Worm (Caenorhabditis elegans) whole organism, L3 larva: ENCODE results near the gene F07B10.7.

Source experiments
- R02D3.7 ChIP-seq: fragments of 150-350 bp; optimal IDR thresholded peaks from 2 replicates; lab custom pipeline; 2014; ENCODE audit warnings: missing biosample characterization, missing genetic modification characterization
- aly-2 ChIP-seq: fragments of 150-350 bp; optimal IDR thresholded peaks from 2 replicates; lab custom pipeline; 2014; ENCODE audit warnings: missing biosample characterization, missing genetic modification characterization
- ama-1 ChIP-seq: fragments of 150-350 bp; optimal IDR thresholded peaks from 2 replicates; lab custom pipeline; 2018
- ceh-16 ChIP-seq: sonication (generic microtip); optimal IDR thresholded peaks from 2 replicates; lab custom pipeline; 2017; ENCODE audit warnings: missing biosample characterization, missing genetic modification characterization
- ceh-28 ChIP-seq: fragments of 150-350 bp; optimal IDR thresholded peaks from 2 replicates; lab custom pipeline; 2014; ENCODE audit warnings: missing biosample characterization, missing genetic modification reagents, missing genetic modification characterization
- ceh-82 ChIP-seq: fragments of 150-350 bp; optimal IDR thresholded peaks from 2 replicates; lab custom pipeline; 2014; ENCODE audit warnings: missing biosample characterization, missing genetic modification characterization
- ceh-9 ChIP-seq: sonication (generic microtip); optimal IDR thresholded peaks from 2 replicates; lab custom pipeline; 2018; ENCODE audit warnings: missing biosample characterization, missing genetic modification characterization
- egl-27 ChIP-seq: sonication (generic microtip); optimal IDR thresholded peaks from 4 replicates; lab custom pipeline; 2017; ENCODE audit warnings: missing biosample characterization, missing genetic modification reagents, missing genetic modification characterization
- egl-5 ChIP-seq: fragments of 150-350 bp; optimal IDR thresholded peaks from 2 replicates; lab custom pipeline; 2017; ENCODE audit warnings: missing biosample characterization, missing genetic modification reagents, missing genetic modification characterization, inconsistent platforms
- elt-2 ChIP-seq: sonication (generic microtip); optimal IDR thresholded peaks from 2 replicates; lab custom pipeline; 2016; ENCODE audit warnings: missing genetic modification reagents, mild to moderate bottlenecking, missing genetic modification characterization, missing compliant biosample characterization
- elt-3 ChIP-seq, 3 experiments: fragments of 150-350 bp in 1 of 3; sonication (generic microtip) in 2 of 3; optimal IDR thresholded peaks; 2 replicates in 2 of 3; 4 replicates in 1 of 3; lab custom pipeline; 2014 to 2017; ENCODE audit warnings: missing biosample characterization in 3 of 3, missing genetic modification characterization in 3 of 3
- eor-1 ChIP-seq, 2 experiments: fragments of 150-350 bp; optimal IDR thresholded peaks; 2 replicates each; lab custom pipeline; 2014 to 2018; ENCODE audit warnings: missing biosample characterization in 2 of 2, missing genetic modification characterization in 2 of 2
- fkh-10 ChIP-seq: sonication (generic microtip); optimal IDR thresholded peaks from 2 replicates; lab custom pipeline; 2017; ENCODE audit warnings: missing biosample characterization, missing genetic modification reagents, missing genetic modification characterization
- fkh-2 ChIP-seq: fragments of 150-350 bp; optimal IDR thresholded peaks from 2 replicates; lab custom pipeline; 2014; ENCODE audit warnings: missing biosample characterization, missing genetic modification reagents, missing genetic modification characterization
- fos-1 ChIP-seq: fragments of 150-350 bp; optimal IDR thresholded peaks from 2 replicates; lab custom pipeline; 2014; ENCODE audit warnings: missing biosample characterization, missing genetic modification characterization
- hmg-11 ChIP-seq: sonication (generic microtip); optimal IDR thresholded peaks from 2 replicates; lab custom pipeline; 2016; ENCODE audit warnings: missing genetic modification characterization, missing compliant biosample characterization
- jun-1 ChIP-seq: fragments of 150-350 bp; optimal IDR thresholded peaks from 2 replicates; lab custom pipeline; 2014; ENCODE audit warnings: missing biosample characterization, missing genetic modification reagents, missing genetic modification characterization
- lin-39 ChIP-seq: fragments of 150-350 bp; optimal IDR thresholded peaks from 2 replicates; lab custom pipeline; 2018; ENCODE audit warnings: missing biosample characterization, missing genetic modification reagents, missing genetic modification characterization
- lsy-12 ChIP-seq: sonication (generic microtip); optimal IDR thresholded peaks from 2 replicates; lab custom pipeline; 2016; ENCODE audit warnings: mild to moderate bottlenecking, missing genetic modification characterization, missing compliant biosample characterization
- mdl-1 ChIP-seq: fragments of 150-350 bp; optimal IDR thresholded peaks from 2 replicates; lab custom pipeline; 2014; ENCODE audit warnings: missing biosample characterization, missing genetic modification characterization
- nfya-1 ChIP-seq: sonication (generic microtip); optimal IDR thresholded peaks from 2 replicates; lab custom pipeline; 2017; ENCODE audit warnings: missing genetic modification characterization, mild to moderate bottlenecking, missing compliant biosample characterization, antibody characterized with exemption, moderate library complexity; ENCODE audit not compliant: insufficient read depth
- nhr-11 ChIP-seq: fragments of 150-350 bp; optimal IDR thresholded peaks from 2 replicates; lab custom pipeline; 2014; ENCODE audit warnings: missing biosample characterization, missing genetic modification characterization
- nhr-12 ChIP-seq: fragments of 150-350 bp; optimal IDR thresholded peaks from 2 replicates; lab custom pipeline; 2014; ENCODE audit warnings: missing biosample characterization, missing genetic modification characterization
- nhr-23 ChIP-seq: fragments of 150-350 bp; optimal IDR thresholded peaks from 2 replicates; lab custom pipeline; 2014; ENCODE audit warnings: missing biosample characterization, missing genetic modification reagents, missing genetic modification characterization
- nhr-28 ChIP-seq: fragments of 150-350 bp; optimal IDR thresholded peaks from 2 replicates; lab custom pipeline; 2014; ENCODE audit warnings: missing biosample characterization, missing genetic modification characterization
- nhr-43 ChIP-seq: sonication (generic microtip); optimal IDR thresholded peaks from 2 replicates; lab custom pipeline; 2016; ENCODE audit warnings: mild to moderate bottlenecking, missing genetic modification characterization, missing compliant biosample characterization; ENCODE audit not compliant: poor library complexity, severe bottlenecking
- nhr-67 ChIP-seq: fragments of 150-350 bp; optimal IDR thresholded peaks from 2 replicates; lab custom pipeline; 2014; ENCODE audit warnings: missing biosample characterization, missing genetic modification characterization
- nhr-77 ChIP-seq: fragments of 150-350 bp; optimal IDR thresholded peaks from 2 replicates; lab custom pipeline; 2014; ENCODE audit warnings: missing biosample characterization, missing genetic modification characterization
- pqm-1 ChIP-seq: fragments of 150-350 bp; optimal IDR thresholded peaks from 2 replicates; lab custom pipeline; 2017; ENCODE audit warnings: missing biosample characterization, missing genetic modification characterization, inconsistent platforms
- sea-2 ChIP-seq: fragments of 150-350 bp; sonication (generic microtip); optimal IDR thresholded peaks from 4 replicates; lab custom pipeline; 2014; ENCODE audit warnings: missing biosample characterization, missing genetic modification reagents, missing genetic modification characterization
- skn-1 ChIP-seq: fragments of 150-350 bp; optimal IDR thresholded peaks from 2 replicates; lab custom pipeline; 2014; ENCODE audit warnings: missing biosample characterization, missing genetic modification characterization
- snpc-4 ChIP-seq: fragments of 150-350 bp; optimal IDR thresholded peaks from 2 replicates; lab custom pipeline; 2014; ENCODE audit warnings: missing biosample characterization, missing genetic modification characterization
- tbx-2 ChIP-seq: sonication (generic microtip); optimal IDR thresholded peaks from 2 replicates; lab custom pipeline; 2016; ENCODE audit warnings: mild to moderate bottlenecking, missing genetic modification characterization, missing compliant biosample characterization
- unc-39 ChIP-seq: sonication (generic microtip); optimal IDR thresholded peaks from 4 replicates; lab custom pipeline; 2017; ENCODE audit warnings: missing biosample characterization, missing genetic modification characterization
- unc-62 ChIP-seq: fragments of 150-350 bp; sonication (generic microtip); optimal IDR thresholded peaks from 4 replicates; lab custom pipeline; 2014; ENCODE audit warnings: missing biosample characterization, missing genetic modification reagents, missing genetic modification characterization
- zag-1 ChIP-seq: fragments of 150-350 bp; optimal IDR thresholded peaks from 2 replicates; lab custom pipeline; 2014; ENCODE audit warnings: missing biosample characterization, missing genetic modification characterization
- ztf-4 ChIP-seq: fragments of 150-350 bp; optimal IDR thresholded peaks from 2 replicates; lab custom pipeline; 2014; ENCODE audit warnings: missing biosample characterization, missing genetic modification characterization

F07B10.7 gene

ce11 chrV:11258896-11259295 lies 1.6 kb downstream of the F07B10.7 start, which contains the start of gene lgc-36:
Gene lgc-36 (minus strand): TSS chrV:11258996.
- TF ChIP-seq ceh-16 (tag; lab: Kevin White, UChicago) = no peak
- TF ChIP-seq eor-1 (tag; optimal IDR thresholded peaks at IDR 0.05; lab: Kevin White, UChicago) = no peak
- TF ChIP-seq ztf-4 (tag; lab: Kevin White, UChicago) = no peak
- TF ChIP-seq sea-2 = no peak
- no peak for TF ChIP-seq ceh-28 (tag; lab: Kevin White, UChicago)
- TF ChIP-seq unc-62 (GFP tag; lab: Kevin White, UChicago) = no peak
- no peak for TF ChIP-seq nhr-23 (tag; lab: Kevin White, UChicago)
- TF ChIP-seq fkh-10 (GFP tag; lab: Kevin White, UChicago) = no peak
- no peak for TF ChIP-seq hmg-11 (tag; lab: Kevin White, UChicago)
- no peak for TF ChIP-seq aly-2 (tag; lab: Kevin White, UChicago)
- no peak for TF ChIP-seq egl-5 (tag; lab: Kevin White, UChicago)
- TF ChIP-seq nfya-1 (tag; lab: Kevin White, UChicago) = no peak
- TF ChIP-seq, all 47 proteins: peak for 0

DNA sequence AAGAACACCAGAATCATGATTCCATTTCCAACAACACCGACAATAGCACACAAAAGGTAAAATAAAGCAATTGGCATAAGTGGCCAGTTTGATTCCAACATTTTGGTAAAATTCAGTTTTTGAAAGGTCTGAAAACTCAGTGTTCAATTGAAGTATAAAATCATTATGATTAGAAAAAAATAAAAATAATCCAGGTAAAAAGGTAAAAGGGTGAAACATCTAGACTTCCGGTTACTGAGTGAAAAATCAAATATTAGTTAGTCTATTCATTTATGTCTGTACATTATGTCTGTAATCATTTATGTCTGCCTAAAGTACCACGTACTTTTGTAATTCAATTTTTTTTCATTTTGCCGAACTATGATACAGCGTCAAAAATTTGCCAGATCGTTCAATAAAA lies 5.5 kb downstream of the F07B10.7 start, which contains the start of gene srsx-31:
Gene srsx-31, minus strand, starts transcription at position 101 of the 400 bp plus-strand sequence.
- TF ChIP-seq nhr-77 (tag; lab: Kevin White, UChicago) (no peak), pqm-1 (tag; lab: Kevin White, UChicago) (no peak), nfya-1 (tag; lab: Kevin White, UChicago) (no peak), elt-3 (tag; optimal IDR thresholded peaks at IDR 0.05; lab: Kevin White, UChicago) (no peak), nhr-43 (tag; lab: Kevin White, UChicago) (no peak), unc-39 (tag; lab: Kevin White, UChicago) (no peak), tbx-2 (no peak), zag-1 (tag; lab: Kevin White, UChicago) (no peak), skn-1 (tag; lab: Kevin White, UChicago) (no peak), nhr-67 (tag; lab: Kevin White, UChicago) (no peak), fkh-10 (GFP tag; lab: Kevin White, UChicago) (no peak), elt-2 (tag; lab: Kevin White, UChicago) (no peak), lin-39 (tag; lab: Kevin White, UChicago) (no peak)

- TF ChIP-seq nhr-23 (tag; lab: Kevin White, UChicago) (no peak), egl-27 (tag; lab: Kevin White, UChicago) (no peak)
These were observed 8.1 kb downstream of the F07B10.7 start, which contains the start of gene srsx-33 for ce11 chrV:11252429-11252828. Gene srsx-33 (minus strand): TSS chrV:11252529.

- TF ChIP-seq sea-2 (no peak), lin-39 (tag; lab: Kevin White, UChicago) (no peak), ceh-82 (tag; lab: Kevin White, UChicago) (no peak), nhr-43 (tag; lab: Kevin White, UChicago) (no peak), ceh-9 (tag; lab: Kevin White, UChicago) (no peak), ama-1 (lab: Kevin White, UChicago) (no peak), nhr-23 (tag; lab: Kevin White, UChicago) (no peak), ceh-28 (tag; lab: Kevin White, UChicago) (no peak), ceh-16 (tag; lab: Kevin White, UChicago) (no peak), snpc-4 (tag; lab: Kevin White, UChicago) (no peak), fkh-10 (GFP tag; lab: Kevin White, UChicago) (no peak), fos-1 (tag; lab: Kevin White, UChicago) (no peak), nfya-1 (tag; lab: Kevin White, UChicago) (no peak)
These were observed 8.7 kb downstream of the F07B10.7 start for ce11 chrV:11251798-11252197.

DNA sequence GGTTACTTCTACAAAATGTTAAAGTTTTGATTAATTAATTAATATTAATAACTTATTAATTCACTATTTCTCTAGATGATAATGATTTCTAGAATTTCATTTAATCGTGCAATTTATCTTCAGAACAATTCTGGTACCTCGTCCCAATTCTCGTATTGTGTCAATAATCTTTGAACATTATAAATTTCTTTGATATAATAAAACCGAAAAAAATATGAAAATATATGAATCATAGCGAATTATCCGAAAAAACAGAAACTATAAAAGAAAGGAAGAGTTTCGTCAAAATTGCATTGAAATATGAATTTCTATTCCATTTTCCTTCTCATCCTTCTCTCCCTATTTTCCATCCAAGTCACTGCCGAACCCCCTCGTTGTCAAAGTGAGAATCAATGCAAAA lies 9.8 kb downstream of the F07B10.7 start, which contains the start of gene T19B10.12:
Gene T19B10.12, plus strand, starts transcription at position 301 of the 400 bp plus-strand sequence.
- TF ChIP-seq jun-1 = no peak
- no peak for TF ChIP-seq fkh-2 (tag; lab: Kevin White, UChicago)
- no peak for TF ChIP-seq unc-39 (tag; lab: Kevin White, UChicago)
- no peak for TF ChIP-seq eor-1 (tag; optimal IDR thresholded peaks at IDR 0.05; lab: Kevin White, UChicago)
- no peak for TF ChIP-seq nhr-28
- TF ChIP-seq nhr-11 = no peak
- TF ChIP-seq ama-1 (lab: Kevin White, UChicago) = no peak
- TF ChIP-seq nhr-67 (tag; lab: Kevin White, UChicago) = no peak
- TF ChIP-seq snpc-4 (tag; lab: Kevin White, UChicago) = no peak
- no peak for TF ChIP-seq nhr-12
- TF ChIP-seq elt-2 (tag; lab: Kevin White, UChicago) = no peak
- TF ChIP-seq lin-39 (tag; lab: Kevin White, UChicago) = no peak
- no peak for TF ChIP-seq pqm-1 (tag; lab: Kevin White, UChicago)
- no peak for TF ChIP-seq mdl-1 (tag; lab: Kevin White, UChicago)
- TF ChIP-seq unc-62 (GFP tag; lab: Kevin White, UChicago) = no peak
- no peak for TF ChIP-seq fos-1 (tag; lab: Kevin White, UChicago)
- no peak for TF ChIP-seq sea-2
- no peak for TF ChIP-seq R02D3.7 (tag; lab: Kevin White, UChicago)
- no peak for TF ChIP-seq lsy-12 (tag; lab: Kevin White, UChicago)
- TF ChIP-seq skn-1 (tag; lab: Kevin White, UChicago) = no peak
